Fruit fly (Drosophila melanogaster) whole organism, wandering third instar larva: ENCODE results near the gene CG17154.

Source experiments
- Abd-B ChIP-seq: fragments of >200 bp; optimal IDR thresholded peaks from 2 replicates; lab custom pipeline; 2017; ENCODE audit warnings: missing biosample characterization, missing genetic modification characterization
- CG32264 ChIP-seq: fragments of 200-800 bp; sonication (Bioruptor generic); optimal IDR thresholded peaks from 2 replicates; lab custom pipeline; 2016; ENCODE audit warnings: missing biosample characterization, missing genetic modification characterization
- CG9705 ChIP-seq: fragments of 200-800 bp; sonication (Bioruptor generic); optimal IDR thresholded peaks from 2 replicates; lab custom pipeline; 2018; ENCODE audit warnings: missing biosample characterization, mild to moderate bottlenecking, missing genetic modification characterization
- CrebA ChIP-seq: fragments of 200-800 bp; sonication (Bioruptor generic); optimal IDR thresholded peaks from 2 replicates; lab custom pipeline; 2016; ENCODE audit warnings: missing biosample characterization, mild to moderate bottlenecking, missing genetic modification characterization, borderline replicate concordance
- Dfd ChIP-seq: fragments of >200 bp; optimal IDR thresholded peaks from 2 replicates; lab custom pipeline; 2017; ENCODE audit warnings: missing biosample characterization, missing genetic modification characterization
- Dif ChIP-seq: fragments of 200-275, 200-300 bp; sonication (Bioruptor generic); optimal IDR thresholded peaks from 2 replicates; lab custom pipeline; 2018; ENCODE audit warnings: missing biosample characterization, missing genetic modification characterization; ENCODE audit not compliant: partially characterized antibody
- HLH106 ChIP-seq: fragments of 200-800 bp; optimal IDR thresholded peaks from 3 replicates; lab custom pipeline; 2019; ENCODE audit warnings: missing biosample characterization, mild to moderate bottlenecking, missing genetic modification characterization, moderate library complexity
- Hnf4 ChIP-seq: fragments of 200-800 bp; sonication (Bioruptor generic); optimal IDR thresholded peaks from 2 replicates; lab custom pipeline; 2016; ENCODE audit warnings: missing biosample characterization, mild to moderate bottlenecking, missing genetic modification characterization
- Hr78 ChIP-seq: fragments of >200 bp; optimal IDR thresholded peaks from 2 replicates; lab custom pipeline; 2017; ENCODE audit warnings: missing biosample characterization, missing genetic modification characterization
- Jra ChIP-seq: sonication (Bioruptor generic); optimal IDR thresholded peaks from 2 replicates; lab custom pipeline; 2016; ENCODE audit warnings: missing biosample characterization, missing genetic modification characterization
- Mio ChIP-seq: sonication (Bioruptor generic); optimal IDR thresholded peaks from 2 replicates; lab custom pipeline; 2016; ENCODE audit warnings: missing biosample characterization, missing genetic modification characterization
- Myc ChIP-seq: fragments of >200 bp; optimal IDR thresholded peaks from 2 replicates; lab custom pipeline; 2017
- OdsH ChIP-seq: fragments of 200-800 bp; sonication (Bioruptor generic); optimal IDR thresholded peaks from 2 replicates; lab custom pipeline; 2016; ENCODE audit warnings: missing biosample characterization, mild to moderate bottlenecking, missing genetic modification characterization
- Rel ChIP-seq, 2 experiments: fragments of 200-800 bp; sonication (Bioruptor generic) in 1 of 2; optimal IDR thresholded peaks; 2 replicates in 1 of 2; 3 replicates in 1 of 2; lab custom pipeline; 2016 to 2019; ENCODE audit warnings: mild to moderate bottlenecking in 2 of 2, missing biosample characterization in 2 of 2, missing genetic modification characterization in 2 of 2, moderate library complexity in 1 of 2
- Sp1 ChIP-seq: fragments of 200-800 bp; sonication (Bioruptor generic); optimal IDR thresholded peaks from 3 replicates; lab custom pipeline; 2019; ENCODE audit warnings: missing biosample characterization, mild to moderate bottlenecking, missing genetic modification characterization, moderate library complexity
- Vsx2 ChIP-seq: fragments of 200-300, 225-300 bp; sonication (Bioruptor generic); optimal IDR thresholded peaks from 2 replicates; lab custom pipeline; 2018; ENCODE audit warnings: missing biosample characterization, missing genetic modification characterization; ENCODE audit not compliant: partially characterized antibody
- br ChIP-seq: fragments of 200-800 bp; sonication (Bioruptor generic); optimal IDR thresholded peaks from 2 replicates; lab custom pipeline; 2016; ENCODE audit warnings: missing biosample characterization, missing genetic modification characterization
- brk ChIP-seq: fragments of 200-800 bp; sonication (Bioruptor generic); optimal IDR thresholded peaks from 2 replicates; lab custom pipeline; 2016; ENCODE audit warnings: missing biosample characterization, mild to moderate bottlenecking, missing genetic modification characterization
- dmrt93B ChIP-seq: fragments of 200-800 bp; sonication (Bioruptor generic); optimal IDR thresholded peaks from 2 replicates; lab custom pipeline; 2018; ENCODE audit warnings: missing biosample characterization, mild to moderate bottlenecking, missing genetic modification characterization
- ey ChIP-seq: fragments of 200-800 bp; sonication (Bioruptor generic); optimal IDR thresholded peaks from 2 replicates; lab custom pipeline; 2016; ENCODE audit warnings: missing biosample characterization, missing genetic modification characterization
- foxo ChIP-seq, 2 experiments: fragments of 200-800 bp; sonication (Bioruptor generic); optimal IDR thresholded peaks; 2 replicates in 1 of 2; 3 replicates in 1 of 2; lab custom pipeline; 2016 to 2017; ENCODE audit warnings: missing biosample characterization in 2 of 2, missing genetic modification characterization in 2 of 2
- fru ChIP-seq: fragments of 200-800 bp; sonication (Bioruptor generic); optimal IDR thresholded peaks from 3 replicates; lab custom pipeline; 2016; ENCODE audit warnings: missing biosample characterization, mild to moderate bottlenecking, missing genetic modification characterization
- h ChIP-seq: fragments of 200-800 bp; sonication (Bioruptor generic); optimal IDR thresholded peaks from 3 replicates; lab custom pipeline; 2016; ENCODE audit warnings: missing biosample characterization, mild to moderate bottlenecking, missing genetic modification characterization
- lola ChIP-seq: fragments of >200 bp; optimal IDR thresholded peaks from 2 replicates; lab custom pipeline; 2017; ENCODE audit warnings: missing biosample characterization, missing genetic modification characterization
- pan ChIP-seq: fragments of >200 bp; optimal IDR thresholded peaks from 2 replicates; lab custom pipeline; 2017
- psq ChIP-seq: fragments of 200-800 bp; sonication (Bioruptor generic); optimal IDR thresholded peaks from 3 replicates; lab custom pipeline; 2017; ENCODE audit warnings: missing biosample characterization, mild to moderate bottlenecking, missing genetic modification characterization, moderate library complexity
- rgr ChIP-seq: fragments of 200-800 bp; sonication (Bioruptor generic); optimal IDR thresholded peaks from 3 replicates; lab custom pipeline; 2016; ENCODE audit warnings: missing biosample characterization, mild to moderate bottlenecking, missing genetic modification characterization
- sage ChIP-seq: fragments of 200-800 bp; sonication (Bioruptor generic); optimal IDR thresholded peaks from 2 replicates; lab custom pipeline; 2016; ENCODE audit warnings: missing biosample characterization, mild to moderate bottlenecking, missing genetic modification characterization
- sv ChIP-seq: fragments of 200-800 bp; sonication (Bioruptor generic); optimal IDR thresholded peaks from 3 replicates; lab custom pipeline; 2016; ENCODE audit warnings: missing biosample characterization, missing genetic modification characterization
- tai ChIP-seq: sonication (Bioruptor generic); optimal IDR thresholded peaks from 2 replicates; lab custom pipeline; 2016; ENCODE audit warnings: missing biosample characterization, missing genetic modification characterization
- usp ChIP-seq: fragments of >200 bp; optimal IDR thresholded peaks from 2 replicates; lab custom pipeline; 2017; ENCODE audit warnings: missing biosample characterization, missing genetic modification characterization
- woc ChIP-seq: sonication (Bioruptor generic); optimal IDR thresholded peaks from 2 replicates; lab custom pipeline; 2016; ENCODE audit warnings: missing biosample characterization, mild to moderate bottlenecking, missing genetic modification characterization

Gene CG17154

dm6 chr3L:12084969-12085690 is 3.3 kb upstream of the CG17154 start:
- no peak for TF ChIP-seq Hr78 (GFP tag; lab: Kevin White, UChicago)
- no peak for TF ChIP-seq pan (lab: Kevin White, UChicago)
- no peak for TF ChIP-seq foxo (GFP tag; optimal IDR thresholded peaks at IDR 0.05; lab: Kevin White, UChicago)
- TF ChIP-seq fru = no peak
- no peak for TF ChIP-seq psq (GFP tag; lab: Kevin White, UChicago)
- no peak for TF ChIP-seq br (GFP tag; lab: Kevin White, UChicago)
- no peak for TF ChIP-seq lola
- no peak for TF ChIP-seq brk (GFP tag; lab: Kevin White, UChicago)
- no peak for TF ChIP-seq Dif (GFP tag; lab: Kevin White, UChicago)
- no peak for TF ChIP-seq CrebA (GFP tag; lab: Kevin White, UChicago)

- no peak for TF ChIP-seq usp (GFP tag; lab: Kevin White, UChicago)
- TF ChIP-seq lola = no peak
- no peak for TF ChIP-seq h
- TF ChIP-seq Myc (lab: Kevin White, UChicago) = no peak
- TF ChIP-seq Hnf4 (GFP tag; lab: Kevin White, UChicago) = no peak
- TF ChIP-seq Vsx2 (GFP tag; lab: Kevin White, UChicago) = no peak
- TF ChIP-seq brk (GFP tag; lab: Kevin White, UChicago) = no peak
- TF ChIP-seq fru = no peak
- no peak for TF ChIP-seq Abd-B
- TF ChIP-seq rgr (GFP tag; lab: Kevin White, UChicago) = no peak
- no peak for TF ChIP-seq Hr78 (GFP tag; lab: Kevin White, UChicago)
- TF ChIP-seq foxo (GFP tag; optimal IDR thresholded peaks at IDR 0.05; lab: Kevin White, UChicago) = no peak
- no peak for TF ChIP-seq sage
- TF ChIP-seq ey (GFP tag; lab: Kevin White, UChicago) = no peak
- TF ChIP-seq CG9705 (GFP tag; lab: Kevin White, UChicago) = no peak
- no peak for TF ChIP-seq Mio (GFP tag; lab: Kevin White, UChicago)
- TF ChIP-seq pan (lab: Kevin White, UChicago) = no peak
Measured at dm6 chr3L:12085691-12086078, 2.7 kb upstream of the CG17154 start.

dm6 chr3L:12090184-12090897 is 1.9 kb downstream of the CG17154 start:
- TF ChIP-seq sage = no peak
- no peak for TF ChIP-seq CG32264 (GFP tag; lab: Kevin White, UChicago)
- peak; percentile 4 for TF ChIP-seq fru
- TF ChIP-seq lola = no peak
- TF ChIP-seq Rel (GFP tag; optimal IDR thresholded peaks at IDR 0.05; lab: Kevin White, UChicago) = no peak
- peak; percentile 89 for TF ChIP-seq Rel (tag; optimal IDR thresholded peaks at IDR 0.05; lab: Kevin White, UChicago)
- no peak for TF ChIP-seq Vsx2 (GFP tag; lab: Kevin White, UChicago)
- no peak for TF ChIP-seq Abd-B
- peak; percentile 25 for TF ChIP-seq h
- TF ChIP-seq psq (GFP tag; lab: Kevin White, UChicago) = peak; percentile 90
- TF ChIP-seq woc (GFP tag; lab: Kevin White, UChicago) = peak; percentile 3
- TF ChIP-seq CG9705 (GFP tag; lab: Kevin White, UChicago) = no peak
- no peak for TF ChIP-seq Jra
- peak; percentile 49 for TF ChIP-seq Sp1 (GFP tag; lab: Kevin White, UChicago)
- peak; percentile 33 for TF ChIP-seq dmrt93B
- peak; percentile 9 for TF ChIP-seq OdsH (GFP tag; lab: Kevin White, UChicago)
- peak; percentile 25 for TF ChIP-seq rgr (GFP tag; lab: Kevin White, UChicago)
- TF ChIP-seq Dfd = no peak
- TF ChIP-seq ey (GFP tag; lab: Kevin White, UChicago) = peak; percentile 16
- TF ChIP-seq usp (GFP tag; lab: Kevin White, UChicago) = no peak
- TF ChIP-seq foxo (GFP tag; optimal IDR thresholded peaks at IDR 0.05; lab: Kevin White, UChicago) = peak in 1 of 2 experiments; percentile 23
- peak; percentile 38 for TF ChIP-seq HLH106

- TF ChIP-seq rgr (GFP tag; lab: Kevin White, UChicago) (peak; percentile 7), OdsH (GFP tag; lab: Kevin White, UChicago) (no peak), foxo (GFP tag; optimal IDR thresholded peaks at IDR 0.05; lab: Kevin White, UChicago) (peak in 1 of 2 experiments; percentile 13), Jra (no peak), pan (lab: Kevin White, UChicago) (no peak), sv (GFP tag; lab: Kevin White, UChicago) (peak; percentile 56), tai (GFP tag; lab: Kevin White, UChicago) (peak; percentile 39), HLH106 (peak; percentile 38), Rel (GFP tag; optimal IDR thresholded peaks at IDR 0.05; lab: Kevin White, UChicago) (no peak), Rel (tag; optimal IDR thresholded peaks at IDR 0.05; lab: Kevin White, UChicago) (peak; percentile 44), psq (GFP tag; lab: Kevin White, UChicago) (no peak)
- TF ChIP-seq, all 38 proteins: peak for 6
Measured at dm6 chr3L:12090898-12091685, 2.7 kb downstream of the CG17154 start.
